Fruit fly (Drosophila melanogaster): ENCODE measurements around the gene mgr.

Gene mgr

DNA sequence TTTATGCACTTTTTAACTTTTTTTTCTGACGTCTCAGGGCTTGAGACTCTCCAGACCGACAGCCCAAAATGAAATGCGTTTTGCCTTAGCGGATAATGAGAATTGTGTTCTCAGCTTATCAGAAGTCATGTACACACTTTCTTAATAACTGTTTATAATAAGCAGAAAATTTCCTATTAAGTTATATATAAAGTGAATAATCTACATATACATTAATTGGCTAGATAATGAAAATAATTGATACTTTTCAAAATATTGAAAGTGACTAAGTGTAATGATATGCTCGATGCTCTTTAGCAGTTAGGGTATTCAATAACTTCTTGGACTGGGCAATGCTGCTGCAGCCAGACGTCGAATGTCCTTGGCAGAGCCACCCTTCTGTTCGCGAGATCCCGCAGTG, 47.8 kb downstream of the mgr start:
- peak; percentile 52 for TF ChIP-seq CG8159 (tag; optimal IDR thresholded peaks at IDR 0.05)
- TF ChIP-seq CG15710 (tag; optimal IDR thresholded peaks at IDR 0.05), result peak; percentile 36
- no peak for TF ChIP-seq CG14655 (GFP tag; optimal IDR thresholded peaks at IDR 0.05)

All from whole organism, pupa.